Worm (Caenorhabditis elegans): ENCODE results near the gene tmem-138.

- TF ChIP-seq him-1 (tag; optimal IDR thresholded peaks at IDR 0.05) (no peak), dao-5 (tag; optimal IDR thresholded peaks at IDR 0.05) (no peak)
Measured at ce11 chrII:8180281-8180680, 23.2 kb downstream of the tmem-138 start, which contains the start of gene T05C12.4.
